Worm (Caenorhabditis elegans): ENCODE data around the gene F40F8.3.

The F40F8.3 gene

ce11 chrII:11094431-11094830, 34.7 kb upstream of the F40F8.3 start:
- TF ChIP-seq ref-2 (tag; optimal IDR thresholded peaks at IDR 0.05) (no peak), unc-42 (tag; optimal IDR thresholded peaks at IDR 0.05) (no peak), tbx-2 (tag; optimal IDR thresholded peaks at IDR 0.05) (no peak), pat-9 (tag; optimal IDR thresholded peaks at IDR 0.05) (no peak), ceh-34 (tag; optimal IDR thresholded peaks at IDR 0.05) (no peak), syd-9 (tag; optimal IDR thresholded peaks at IDR 0.05) (no peak), sox-2 (GFP tag; IDR thresholded peaks at IDR 0.05) (no peak), lin-11 (tag; optimal IDR thresholded peaks at IDR 0.05) (no peak), ceh-9 (tag; optimal IDR thresholded peaks at IDR 0.05) (no peak), T23F11.4 (GFP tag; optimal IDR thresholded peaks at IDR 0.05) (no peak), elt-4 (tag; optimal IDR thresholded peaks at IDR 0.05) (no peak), hlh-30 (tag; optimal IDR thresholded peaks at IDR 0.05; ENCODE audit: insufficient read depth) (no peak), hlh-8 (tag; optimal IDR thresholded peaks at IDR 0.05) (no peak), ceh-19 (GFP tag; optimal IDR thresholded peaks at IDR 0.05) (no peak), nfya-1 (tag; optimal IDR thresholded peaks at IDR 0.05) (no peak), hlh-15 (tag; optimal IDR thresholded peaks at IDR 0.05) (no peak)

- TF ChIP-seq ceh-19 (GFP tag; optimal IDR thresholded peaks at IDR 0.05), result no peak
- TF ChIP-seq ceh-2 (tag; optimal IDR thresholded peaks at IDR 0.05), result no peak
- no peak for TF ChIP-seq tbx-2 (tag; optimal IDR thresholded peaks at IDR 0.05)
- TF ChIP-seq ceh-9 (tag; optimal IDR thresholded peaks at IDR 0.05), result no peak
- TF ChIP-seq pha-4 (tag; optimal IDR thresholded peaks at IDR 0.05), result no peak
- no peak for TF ChIP-seq pat-9 (tag; optimal IDR thresholded peaks at IDR 0.05)
- TF ChIP-seq unc-42 (tag; optimal IDR thresholded peaks at IDR 0.05), result no peak
- no peak for TF ChIP-seq ceh-30 (tag; optimal IDR thresholded peaks at IDR 0.05)
- TF ChIP-seq pros-1 (tag; optimal IDR thresholded peaks at IDR 0.05), result no peak
- TF ChIP-seq che-1 (tag; optimal IDR thresholded peaks at IDR 0.05), result no peak
- TF ChIP-seq ref-2 (tag; optimal IDR thresholded peaks at IDR 0.05), result no peak
Observed at ce11 chrII:11096233-11096632, 32.9 kb upstream of the F40F8.3 start, which contains the start of gene nbs-1. nbs-1 (minus strand) TSS chrII:11096478.

- TF ChIP-seq hlh-30 (tag; optimal IDR thresholded peaks at IDR 0.05; ENCODE audit: insufficient read depth) (peak; percentile 20), ceh-45 (GFP tag; IDR thresholded peaks at IDR 0.05) (no peak), ceh-34 (tag; optimal IDR thresholded peaks at IDR 0.05) (peak; percentile 51), sox-2 (GFP tag; IDR thresholded peaks at IDR 0.05) (no peak), unc-42 (tag; optimal IDR thresholded peaks at IDR 0.05) (peak; percentile 49), ttx-3 (tag; optimal IDR thresholded peaks at IDR 0.05) (no peak), unc-55 (GFP tag; optimal IDR thresholded peaks at IDR 0.05) (peak; percentile 62), ceh-18 (tag; optimal IDR thresholded peaks at IDR 0.05) (peak; percentile 60), ceh-31 (tag; optimal IDR thresholded peaks at IDR 0.05) (peak; percentile 68), elt-2 (tag; optimal IDR thresholded peaks at IDR 0.05) (peak; percentile 24), rnt-1 (tag; optimal IDR thresholded peaks at IDR 0.05) (peak; percentile 37), dmd-4 (tag; optimal IDR thresholded peaks at IDR 0.05; ENCODE audit: borderline replicate concordance) (no peak), pha-2 (tag; optimal IDR thresholded peaks at IDR 0.05) (no peak), nfya-1 (tag; optimal IDR thresholded peaks at IDR 0.05) (peak; percentile 87), dve-1 (tag; optimal IDR thresholded peaks at IDR 0.05) (peak; percentile 42)
Observed at ce11 chrII:11097154-11097887, 31.8 kb upstream of the F40F8.3 start, which contains the start of the genes rpl-36.A and nuo-1. rpl-36.A (minus strand) TSS chrII:11097204. nuo-1 (plus strand) TSS chrII:11097837.

- TF ChIP-seq ceh-48 (tag; optimal IDR thresholded peaks at IDR 0.05) (no peak), pqm-1 (tag; optimal IDR thresholded peaks at IDR 0.05) (no peak), ceh-18 (tag; optimal IDR thresholded peaks at IDR 0.05) (no peak), fkh-10 (GFP tag; optimal IDR thresholded peaks at IDR 0.05) (no peak), pros-1 (tag; optimal IDR thresholded peaks at IDR 0.05) (no peak), hlh-30 (tag; optimal IDR thresholded peaks at IDR 0.05; ENCODE audit: insufficient read depth) (no peak), pat-9 (tag; optimal IDR thresholded peaks at IDR 0.05) (no peak), tbx-7 (tag; optimal IDR thresholded peaks at IDR 0.05) (no peak), eyg-1 (tag; optimal IDR thresholded peaks at IDR 0.05) (no peak), nfya-1 (tag; optimal IDR thresholded peaks at IDR 0.05) (no peak), zip-5 (tag; optimal IDR thresholded peaks at IDR 0.05) (no peak), tbx-2 (tag; optimal IDR thresholded peaks at IDR 0.05) (no peak), pha-4 (tag; optimal IDR thresholded peaks at IDR 0.05) (no peak), madf-2 (tag; optimal IDR thresholded peaks at IDR 0.05) (no peak), hlh-13 (GFP tag; optimal IDR thresholded peaks at IDR 0.05) (no peak), nhr-232 (tag; optimal IDR thresholded peaks at IDR 0.05) (no peak), K02D7.2 (tag; optimal IDR thresholded peaks at IDR 0.05) (no peak), C38D4.7 (GFP tag; optimal IDR thresholded peaks at IDR 0.05) (no peak), mec-3 (tag; optimal IDR thresholded peaks at IDR 0.05; ENCODE audit: borderline replicate concordance) (no peak), lin-11 (tag; optimal IDR thresholded peaks at IDR 0.05) (no peak)
Observed at ce11 chrII:11099841-11100240, 29.2 kb upstream of the F40F8.3 start, which contains the start of gene C09H10.4. C09H10.4 (plus strand) TSS chrII:11100141.
